Fruit fly (Drosophila melanogaster) whole organism: ENCODE measurements around the gene Nthl1.

ENCODE experiments used
- CG8478 ChIP-seq: fragments of >200 bp; optimal IDR thresholded peaks from 2 replicates; lab custom pipeline; 2018; ENCODE audit warnings: inconsistent platforms
- Dll ChIP-seq: fragments of >200 bp; optimal IDR thresholded peaks from 2 replicates; lab custom pipeline; 2017
- EcR ChIP-seq, 2 experiments: fragments of >200 bp; optimal IDR thresholded peaks; 2 replicates each; lab custom pipeline; 2017; ENCODE audit warnings: missing biosample characterization in 2 of 2, missing genetic modification characterization in 2 of 2, missing genetic modification reagents in 2 of 2
- pan ChIP-seq: fragments of >200 bp; optimal IDR thresholded peaks from 2 replicates; lab custom pipeline; 2017
- psq ChIP-seq: fragments of >200 bp; optimal IDR thresholded peaks from 2 replicates; lab custom pipeline; 2017
- usp ChIP-seq: fragments of >200 bp; optimal IDR thresholded peaks from 2 replicates; lab custom pipeline; 2017; ENCODE audit warnings: missing biosample characterization, missing genetic modification characterization, mixed read lengths

The Nthl1 gene

DNA sequence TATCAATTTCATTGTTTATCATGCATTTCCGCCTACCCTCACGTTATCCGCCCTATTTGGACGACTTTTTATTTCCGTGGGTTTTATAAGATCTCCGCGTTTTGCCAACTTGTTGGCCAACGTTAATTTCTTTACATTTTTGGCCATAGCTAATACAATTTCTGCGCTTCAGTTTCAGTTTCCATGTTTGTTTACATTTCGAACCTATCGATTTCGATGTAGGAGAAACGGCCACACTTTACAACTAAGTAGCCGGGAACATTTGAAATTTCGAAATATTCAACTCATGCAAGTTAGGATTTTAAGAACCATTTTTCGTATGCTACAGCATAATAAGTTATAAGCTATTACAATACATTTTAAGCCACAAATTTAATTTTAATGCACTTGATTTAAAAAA is at the start of gene Nthl1:
Nthl1 (minus strand) TSS at position 208 of the 400 bp plus-strand sequence.
- TF ChIP-seq pan (lab: Kevin White, UChicago): no peak
- no peak for TF ChIP-seq CG8478 (lab: Kevin White, UChicago)
- TF ChIP-seq Dll (lab: Kevin White, UChicago): no peak
- TF ChIP-seq EcR (GFP tag; optimal IDR thresholded peaks at IDR 0.05; lab: Kevin White, UChicago): no peak
- no peak for TF ChIP-seq psq (lab: Kevin White, UChicago)

DNA sequence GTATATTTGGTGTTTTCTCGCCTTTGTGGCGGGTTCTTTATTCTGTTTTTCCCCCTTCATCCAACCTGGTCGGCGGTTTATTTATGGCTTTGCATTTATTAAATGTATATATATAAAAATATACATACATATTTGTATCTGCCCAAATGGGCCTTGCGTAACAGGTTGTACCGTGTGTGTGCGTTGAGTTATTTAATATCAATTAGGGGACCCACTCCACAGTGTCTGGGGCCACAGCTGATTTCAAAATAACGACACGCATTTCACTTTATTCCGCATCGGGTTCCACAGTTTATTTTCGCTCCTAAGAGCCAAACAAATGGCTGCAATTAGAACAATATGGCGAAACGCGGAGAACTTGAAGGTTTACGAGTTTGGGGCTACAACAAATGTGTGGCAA is 47.9 kb upstream of the Nthl1 start:
- TF ChIP-seq psq (lab: Kevin White, UChicago) (no peak), Dll (lab: Kevin White, UChicago) (no peak)

DNA sequence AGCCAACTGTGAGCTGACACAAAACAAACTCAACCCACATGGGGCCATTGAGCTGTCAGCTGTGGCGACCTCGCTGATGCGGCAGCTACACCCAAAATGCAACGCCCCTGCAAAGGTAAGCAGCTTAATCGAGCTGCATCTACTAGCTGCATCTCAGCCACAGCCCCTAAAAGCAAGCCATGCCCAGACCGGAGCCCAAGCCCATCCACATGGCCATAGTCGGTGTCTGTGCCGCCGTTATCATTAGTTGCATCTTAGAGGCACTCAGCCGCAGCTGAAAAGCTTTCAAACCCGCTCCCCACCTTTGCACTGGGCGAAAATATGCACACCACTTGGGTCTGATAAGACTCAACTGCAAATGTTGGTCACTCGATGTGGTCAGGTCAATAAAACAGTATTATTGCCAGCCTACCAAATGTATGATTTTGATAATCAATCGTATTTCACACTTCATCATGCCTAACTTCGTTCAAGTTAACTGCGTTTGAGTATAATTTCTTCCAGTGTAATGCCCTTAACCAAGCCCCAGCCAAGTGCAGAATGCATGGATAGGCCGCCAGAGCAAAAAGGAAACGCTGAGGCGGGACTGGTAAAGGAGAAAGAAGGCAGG is 46.5 kb upstream of the Nthl1 start:
- TF ChIP-seq Dll (lab: Kevin White, UChicago): no peak
- no peak for TF ChIP-seq EcR (GFP tag; optimal IDR thresholded peaks at IDR 0.05; lab: Kevin White, UChicago)
- no peak for TF ChIP-seq pan (lab: Kevin White, UChicago)
- TF ChIP-seq CG8478 (lab: Kevin White, UChicago): no peak
- TF ChIP-seq psq (lab: Kevin White, UChicago): no peak
- no peak for TF ChIP-seq usp

DNA sequence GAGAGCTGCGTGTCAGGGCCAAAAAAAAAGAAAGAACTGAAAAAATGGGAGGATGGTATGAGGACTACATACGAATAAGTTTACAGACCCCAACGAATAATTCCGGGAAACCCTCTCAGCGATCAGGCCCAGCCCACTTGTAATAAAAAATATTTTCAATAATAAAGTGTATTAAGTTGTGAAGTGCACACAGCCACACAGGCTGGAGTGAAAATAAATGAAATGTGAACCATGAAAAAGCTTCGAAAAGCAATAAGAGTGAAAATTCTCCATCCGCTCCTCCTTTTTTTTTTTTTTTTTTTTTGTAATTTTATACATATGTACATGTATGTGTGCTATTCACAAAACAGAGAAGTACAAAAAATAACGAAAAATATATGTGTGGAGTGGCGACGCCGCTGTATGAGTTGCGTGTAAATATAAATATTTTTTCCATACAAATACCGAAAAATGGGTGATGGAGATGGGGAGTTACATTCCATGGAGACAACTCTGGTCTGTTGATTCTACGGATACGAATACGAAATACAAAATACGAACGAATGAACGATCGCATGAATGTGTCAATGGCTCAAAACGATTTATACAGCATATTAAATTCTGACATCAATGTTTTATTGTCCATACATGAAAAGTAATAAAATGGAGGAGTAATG is 44.1 kb upstream of the Nthl1 start:
- TF ChIP-seq psq (lab: Kevin White, UChicago) (no peak), pan (lab: Kevin White, UChicago) (no peak), usp (no peak), Dll (lab: Kevin White, UChicago) (no peak), CG8478 (lab: Kevin White, UChicago) (no peak), EcR (GFP tag; optimal IDR thresholded peaks at IDR 0.05; lab: Kevin White, UChicago) (no peak)

DNA sequence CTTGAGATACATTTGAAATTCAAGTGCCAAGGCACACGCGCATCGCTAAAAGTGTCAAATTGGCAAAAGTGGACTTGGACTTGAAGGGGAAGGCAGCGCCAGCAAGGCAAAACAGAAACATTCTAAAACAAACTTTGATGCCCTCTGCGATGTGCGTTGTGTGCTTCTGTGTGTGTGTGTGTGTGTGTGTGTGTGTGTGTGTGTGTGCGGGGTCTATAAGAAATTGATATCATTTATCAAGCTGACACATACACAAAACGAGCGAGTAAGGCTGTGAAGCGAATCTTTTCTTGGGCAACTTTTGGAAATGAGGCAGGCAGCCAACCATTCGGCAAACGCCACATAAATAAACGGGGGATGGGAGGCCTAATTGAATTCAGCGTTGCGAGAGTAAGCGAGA is 43.1 kb upstream of the Nthl1 start:
- TF ChIP-seq CG8478 (lab: Kevin White, UChicago) (no peak), EcR (GFP tag; optimal IDR thresholded peaks at IDR 0.05; lab: Kevin White, UChicago) (no peak), usp (no peak), Dll (lab: Kevin White, UChicago) (no peak), psq (lab: Kevin White, UChicago) (no peak), pan (lab: Kevin White, UChicago) (no peak)

DNA sequence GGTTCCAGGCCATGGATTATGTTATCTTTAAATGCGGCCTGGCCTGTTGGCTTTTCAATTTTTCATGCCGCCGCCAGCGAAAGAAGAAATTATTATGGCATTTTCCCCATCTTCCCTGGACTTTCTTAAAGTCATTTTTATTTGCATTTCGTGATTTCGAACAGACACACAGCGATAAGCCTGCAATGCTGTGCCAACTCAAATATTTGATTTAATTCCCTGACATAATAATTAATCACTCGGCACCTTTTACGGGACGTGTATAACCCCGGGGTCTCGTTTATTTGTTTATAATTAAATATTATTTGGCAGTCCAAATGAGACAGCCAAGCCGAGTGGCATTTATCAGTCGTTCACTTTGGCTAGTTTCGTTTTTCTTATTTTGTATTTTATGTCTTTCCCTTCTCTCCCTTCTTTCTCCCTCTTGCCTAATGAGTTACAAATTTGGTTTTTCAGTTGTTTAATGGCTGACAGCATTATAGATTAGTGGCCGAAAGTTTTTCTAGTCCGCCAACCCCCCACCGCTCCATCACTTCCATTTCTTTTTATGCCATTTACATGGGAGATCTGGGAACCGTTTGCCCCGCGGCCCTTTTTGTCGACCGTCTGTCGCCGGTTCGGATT is 42.1 kb upstream of the Nthl1 start:
- TF ChIP-seq usp (no peak), pan (lab: Kevin White, UChicago) (no peak), CG8478 (lab: Kevin White, UChicago) (no peak), EcR (GFP tag; optimal IDR thresholded peaks at IDR 0.05; lab: Kevin White, UChicago) (no peak), Dll (lab: Kevin White, UChicago) (no peak), psq (lab: Kevin White, UChicago) (no peak)

DNA sequence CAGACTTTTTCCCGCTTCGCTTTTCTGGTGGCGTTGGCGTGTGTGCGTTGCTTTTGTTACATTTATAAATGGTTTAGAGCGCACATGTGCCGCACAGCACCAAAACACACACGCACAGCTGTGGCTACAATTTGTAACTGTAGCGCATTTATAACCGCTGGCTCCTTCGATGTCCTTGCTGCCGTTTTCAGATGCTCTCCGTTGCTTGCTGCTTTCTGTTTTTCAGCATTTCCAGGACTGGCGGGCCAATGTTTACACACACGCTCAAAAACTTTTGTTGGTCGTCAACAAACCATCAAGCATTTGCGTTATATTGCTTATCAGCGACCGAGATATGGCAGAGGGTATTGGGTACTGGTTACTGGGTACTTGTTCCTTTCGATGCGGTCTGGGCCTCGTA is 41.1 kb upstream of the Nthl1 start:
- TF ChIP-seq Dll (lab: Kevin White, UChicago) (no peak), psq (lab: Kevin White, UChicago) (no peak), usp (no peak)

DNA sequence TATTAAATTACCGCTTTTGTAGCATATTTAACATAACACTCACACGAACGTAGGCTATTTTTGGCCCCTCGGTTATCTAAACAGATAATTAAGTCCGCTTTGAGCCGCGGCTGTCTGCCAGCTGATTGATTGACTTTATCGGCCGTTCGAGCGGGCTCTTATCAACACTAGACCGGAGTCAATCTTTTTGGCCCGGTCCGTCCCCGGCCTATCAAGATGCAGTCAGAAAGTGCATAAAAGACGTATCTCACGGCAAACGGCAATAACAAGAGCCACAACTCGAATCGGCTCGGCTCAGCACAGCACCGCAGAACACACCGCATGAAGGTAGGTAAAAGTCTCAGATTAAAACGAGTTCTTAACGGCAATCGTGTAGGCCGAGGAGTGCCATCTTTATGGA is 37.3 kb upstream of the Nthl1 start:
- TF ChIP-seq psq (lab: Kevin White, UChicago): no peak
- TF ChIP-seq EcR (GFP tag; optimal IDR thresholded peaks at IDR 0.05; lab: Kevin White, UChicago): no peak
- no peak for TF ChIP-seq CG8478 (lab: Kevin White, UChicago)
- TF ChIP-seq pan (lab: Kevin White, UChicago): no peak
- no peak for TF ChIP-seq usp
- no peak for TF ChIP-seq Dll (lab: Kevin White, UChicago)

DNA sequence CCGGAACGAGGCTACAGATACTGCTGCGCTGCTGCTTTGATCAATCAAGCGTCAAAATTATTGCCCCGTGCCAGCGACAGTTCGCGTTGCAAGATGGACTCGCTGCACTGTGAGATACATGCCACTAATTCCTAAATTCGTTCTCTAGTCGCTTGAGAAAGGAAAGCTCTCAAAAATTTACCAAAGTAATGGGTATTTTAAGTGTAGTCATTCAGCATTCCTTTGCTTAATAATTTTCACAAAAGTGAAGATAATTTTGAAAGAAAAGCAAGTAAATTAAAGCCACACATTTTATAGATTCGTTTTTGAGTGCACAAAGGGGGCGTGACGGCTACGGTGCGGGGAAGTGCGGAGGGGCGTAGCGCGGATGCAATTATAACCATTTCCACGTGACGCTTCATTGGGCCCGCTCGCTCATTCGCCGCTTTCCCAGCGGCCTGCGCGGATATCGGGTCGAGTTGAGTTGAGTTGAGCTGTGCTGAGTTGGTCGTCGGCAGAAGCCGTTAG is 32.4 kb upstream of the Nthl1 start:
- TF ChIP-seq Dll (lab: Kevin White, UChicago) (no peak), EcR (GFP tag; optimal IDR thresholded peaks at IDR 0.05; lab: Kevin White, UChicago) (no peak), psq (lab: Kevin White, UChicago) (no peak), pan (lab: Kevin White, UChicago) (no peak), usp (no peak), CG8478 (lab: Kevin White, UChicago) (no peak)

DNA sequence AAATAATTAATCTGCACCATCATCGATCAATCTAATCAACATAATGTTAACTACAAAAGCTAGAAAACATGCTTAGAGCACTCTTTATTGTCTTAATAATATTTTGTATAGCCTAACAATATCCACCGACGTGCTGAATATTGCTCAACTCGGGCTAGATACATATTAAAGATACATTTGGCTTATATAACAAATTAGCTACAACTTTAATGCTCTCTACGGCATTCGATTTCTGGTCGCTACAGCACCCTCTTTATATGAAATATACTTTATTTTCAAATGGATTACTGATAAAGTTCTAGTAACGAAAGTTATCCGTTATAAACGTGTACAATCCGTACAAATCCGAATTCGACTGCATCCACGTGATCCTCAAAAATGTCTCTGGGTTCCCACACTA is 30.3 kb upstream of the Nthl1 start:
- TF ChIP-seq pan (lab: Kevin White, UChicago) (no peak), usp (no peak), CG8478 (lab: Kevin White, UChicago) (no peak), Dll (lab: Kevin White, UChicago) (no peak), EcR (GFP tag; optimal IDR thresholded peaks at IDR 0.05; lab: Kevin White, UChicago) (no peak), psq (lab: Kevin White, UChicago) (no peak)

DNA sequence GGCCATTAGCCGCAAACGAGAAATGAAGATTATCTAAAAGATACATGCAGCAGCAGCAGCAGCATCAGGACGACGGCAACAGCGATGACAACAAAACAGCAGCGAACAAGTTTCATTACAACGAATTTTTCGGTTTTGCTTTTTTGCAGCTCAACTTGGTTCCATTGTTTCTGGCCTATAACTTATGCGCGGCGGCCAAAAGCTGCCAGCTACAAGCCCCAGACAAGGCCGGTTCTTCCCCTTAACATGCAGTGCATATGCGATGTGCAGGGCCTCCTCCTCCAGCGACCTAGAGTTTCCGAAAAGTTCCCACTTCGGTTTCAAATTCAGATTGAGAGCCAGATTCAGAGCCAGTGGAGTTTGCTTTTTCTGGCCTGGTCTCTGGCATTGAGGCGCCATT is 29.6 kb upstream of the Nthl1 start:
- TF ChIP-seq Dll (lab: Kevin White, UChicago): no peak

DNA sequence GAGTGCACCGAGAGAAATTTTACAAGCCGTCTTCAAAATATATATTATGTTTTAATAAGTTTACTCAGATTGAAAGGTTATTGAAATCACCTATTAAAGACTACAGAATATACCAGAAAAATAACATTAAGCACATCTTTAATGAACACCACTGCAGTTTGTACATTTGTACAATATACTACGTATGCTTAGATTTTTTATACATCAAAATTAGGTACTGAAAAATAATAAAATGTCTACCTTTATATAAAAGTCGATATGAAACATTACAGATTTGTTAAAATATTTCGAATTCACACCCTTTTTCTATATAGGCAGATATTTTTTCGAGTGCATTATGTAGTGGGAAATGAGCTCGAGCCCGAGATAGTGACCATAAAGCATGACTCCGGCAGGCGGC is 29.2 kb upstream of the Nthl1 start:
- TF ChIP-seq CG8478 (lab: Kevin White, UChicago): no peak
- no peak for TF ChIP-seq Dll (lab: Kevin White, UChicago)
- TF ChIP-seq EcR (GFP tag; optimal IDR thresholded peaks at IDR 0.05; lab: Kevin White, UChicago): no peak
- TF ChIP-seq pan (lab: Kevin White, UChicago): no peak
- TF ChIP-seq psq (lab: Kevin White, UChicago): no peak
- TF ChIP-seq usp: no peak
